Fruit fly (Drosophila melanogaster) whole organism, embryonic: ENCODE data around the gene par-6.

Experiments
- Antp ChIP-seq: fragments of 200-800 bp; sonication (Bioruptor generic); optimal IDR thresholded peaks from 3 replicates; lab custom pipeline; 2016; ENCODE audit warnings: missing biosample characterization, missing genetic modification characterization
- Asciz ChIP-seq: fragments of 200-800 bp; sonication (Bioruptor generic); optimal IDR thresholded peaks from 2 replicates; lab custom pipeline; 2017; ENCODE audit warnings: missing biosample characterization, mild to moderate bottlenecking, missing genetic modification characterization, missing genetic modification reagents
- B-H1 ChIP-seq: fragments of 200-800 bp; sonication (Bioruptor generic); IDR thresholded peaks from 3 replicates; pipeline ENCODE4 v1.3.6; 2022; ENCODE audit warnings: missing biosample characterization, missing genetic modification characterization
- Blimp-1 ChIP-seq: fragments of 200-800 bp; sonication (Bioruptor generic); optimal IDR thresholded peaks from 3 replicates; lab custom pipeline; 2018; ENCODE audit warnings: missing biosample characterization, missing genetic modification characterization, mild to moderate bottlenecking, moderate library complexity, missing genetic modification reagents
- C15 ChIP-seq: fragments of 200-800 bp; sonication (Bioruptor generic); IDR thresholded peaks from 3 replicates; pipeline ENCODE4 v1.3.6; 2022; ENCODE audit warnings: missing biosample characterization, missing genetic modification characterization
- CG10209 ChIP-seq: fragments of 200-800 bp; sonication (Bioruptor generic); optimal IDR thresholded peaks from 3 replicates; lab custom pipeline; 2017; ENCODE audit warnings: missing biosample characterization, mild to moderate bottlenecking, missing genetic modification characterization, missing genetic modification reagents
- CG10543 ChIP-seq: fragments of 200-800 bp; sonication (Bioruptor generic); optimal IDR thresholded peaks from 3 replicates; lab custom pipeline; 2017; ENCODE audit warnings: missing biosample characterization, mild to moderate bottlenecking, missing genetic modification characterization, moderate library complexity
- CG11456 ChIP-seq: fragments of 200-800 bp; sonication (Bioruptor generic); IDR thresholded peaks from 3 replicates; pipeline ENCODE4 v1.3.6; 2022; ENCODE audit warnings: missing biosample characterization, missing genetic modification characterization
- CG11504 ChIP-seq: fragments of 200-800 bp; sonication (Bioruptor generic); optimal IDR thresholded peaks from 3 replicates; lab custom pipeline; 2019; ENCODE audit warnings: missing biosample characterization, mild to moderate bottlenecking, missing genetic modification characterization, moderate library complexity
- CG11723 ChIP-seq: fragments of 200-800 bp; sonication (Bioruptor generic); optimal IDR thresholded peaks from 2 replicates; lab custom pipeline; 2017; ENCODE audit warnings: missing biosample characterization, mild to moderate bottlenecking, missing genetic modification characterization
- CG12104 ChIP-seq: fragments of 200-800 bp; sonication (Bioruptor generic); optimal IDR thresholded peaks from 3 replicates; lab custom pipeline; 2016; ENCODE audit warnings: missing biosample characterization, missing genetic modification characterization
- CG13123 ChIP-seq: fragments of 200-800 bp; sonication (Bioruptor generic); optimal IDR thresholded peaks from 2 replicates; lab custom pipeline; 2016; ENCODE audit warnings: missing biosample characterization, missing genetic modification characterization
- CG14014 ChIP-seq: fragments of 200-800 bp; sonication (Bioruptor generic); IDR thresholded peaks from 2 replicates; pipeline ENCODE4 v1.3.6; 2022; ENCODE audit warnings: missing biosample characterization, missing genetic modification characterization
- CG14860 ChIP-seq: fragments of 200-800 bp; sonication (Bioruptor generic); IDR thresholded peaks from 3 replicates; pipeline ENCODE4 v1.3.6; 2022; ENCODE audit warnings: missing biosample characterization, missing genetic modification characterization; ENCODE audit not compliant: partially characterized antibody
- CG17829 ChIP-seq: fragments of 200-800 bp; optimal IDR thresholded peaks from 2 replicates; lab custom pipeline; 2019; ENCODE audit warnings: missing biosample characterization, mild to moderate bottlenecking, missing genetic modification characterization, moderate library complexity
- CG2875 ChIP-seq: fragments of 200-800 bp; sonication (Bioruptor generic); optimal IDR thresholded peaks from 2 replicates; lab custom pipeline; 2017; ENCODE audit warnings: missing biosample characterization, mild to moderate bottlenecking, missing genetic modification characterization, missing genetic modification reagents
- CG30020 ChIP-seq: fragments of 200-800 bp; optimal IDR thresholded peaks from 2 replicates; lab custom pipeline; 2019; ENCODE audit warnings: missing biosample characterization, mild to moderate bottlenecking, missing genetic modification characterization, moderate library complexity
- CG31224 ChIP-seq: fragments of 200-800 bp; sonication (Bioruptor generic); IDR thresholded peaks from 2 replicates; pipeline ENCODE4 v1.3.6; 2022; ENCODE audit warnings: missing biosample characterization, missing genetic modification characterization
- CG34224 ChIP-seq: fragments of 200-800 bp; sonication (Bioruptor generic); IDR thresholded peaks from 3 replicates; pipeline ENCODE4 v1.3.6; 2022; ENCODE audit warnings: missing biosample characterization, missing genetic modification characterization; ENCODE audit not compliant: partially characterized antibody
- CG4730 ChIP-seq: fragments of 200-800 bp; sonication (Bioruptor generic); IDR thresholded peaks from 2 replicates; pipeline ENCODE4 v1.3.6; 2022; ENCODE audit warnings: missing biosample characterization, missing genetic modification characterization
- CG6654 ChIP-seq: fragments of 200-800 bp; sonication (Bioruptor generic); optimal IDR thresholded peaks from 2 replicates; lab custom pipeline; 2017; ENCODE audit warnings: missing biosample characterization, mild to moderate bottlenecking, missing genetic modification characterization
- CG6791 ChIP-seq: fragments of 200-800 bp; sonication (Bioruptor generic); IDR thresholded peaks from 3 replicates; pipeline ENCODE4 v1.3.6; 2022; ENCODE audit warnings: missing biosample characterization, missing genetic modification characterization; ENCODE audit not compliant: partially characterized antibody
- CG7839 ChIP-seq: fragments of 200-800 bp; sonication (Bioruptor generic); optimal IDR thresholded peaks from 3 replicates; lab custom pipeline; 2018; ENCODE audit warnings: missing biosample characterization, mild to moderate bottlenecking, missing genetic modification characterization, moderate library complexity
- CG7963 ChIP-seq: fragments of 200-800 bp; sonication (Bioruptor generic); IDR thresholded peaks from 3 replicates; pipeline ENCODE4 v1.3.6; 2022; ENCODE audit warnings: missing biosample characterization, missing genetic modification characterization; ENCODE audit not compliant: partially characterized antibody
- ERR ChIP-seq: fragments of 200-800 bp; sonication (Bioruptor generic); optimal IDR thresholded peaks from 2 replicates; lab custom pipeline; 2016; ENCODE audit warnings: missing biosample characterization, missing genetic modification characterization
- Ets65A ChIP-seq: fragments of 200-800 bp; sonication (Bioruptor generic); peaks from one replicate; lab custom pipeline; 2016; ENCODE audit warnings: missing biosample characterization, missing genetic modification characterization
- Ets97D ChIP-seq: fragments of 200-800 bp; sonication (Bioruptor generic); optimal IDR thresholded peaks from 3 replicates; lab custom pipeline; 2016; ENCODE audit warnings: missing biosample characterization, missing genetic modification characterization
- GATAe ChIP-seq: fragments of 200-800 bp; sonication (Bioruptor generic); conservative IDR thresholded peaks from 2 replicates; pipeline ENCODE4 v1.3.6; 2022; ENCODE audit warnings: missing biosample characterization, missing genetic modification characterization
- Hey ChIP-seq: fragments of 200-800 bp; sonication (Bioruptor generic); optimal IDR thresholded peaks from 3 replicates; lab custom pipeline; 2018; ENCODE audit warnings: missing biosample characterization, mild to moderate bottlenecking, missing genetic modification characterization
- Hmx ChIP-seq: fragments of 200-800 bp; sonication (Bioruptor generic); optimal IDR thresholded peaks from 2 replicates; lab custom pipeline; 2016; ENCODE audit warnings: missing biosample characterization, missing genetic modification characterization
- Hr78 ChIP-seq, 2 experiments: fragments of 200-800 bp in 1 of 2; fragments of >200 bp in 1 of 2; sonication (Bioruptor generic) in 1 of 2; optimal IDR thresholded peaks; 2 replicates each; lab custom pipeline; 2017 to 2019; ENCODE audit warnings: missing biosample characterization in 2 of 2, missing genetic modification characterization in 2 of 2, mild to moderate bottlenecking in 1 of 2, moderate library complexity in 1 of 2
- Med ChIP-seq: fragments of 200-800 bp; sonication (Bioruptor generic); peaks from one replicate; lab custom pipeline; 2016; ENCODE audit warnings: missing biosample characterization, missing genetic modification characterization, mild to moderate bottlenecking, inconsistent platforms, moderate library complexity
- Sry-δ ChIP-seq: fragments of 200-800 bp; sonication (Bioruptor generic); optimal IDR thresholded peaks from 2 replicates; lab custom pipeline; 2016; ENCODE audit warnings: missing biosample characterization, missing genetic modification characterization
- bsh ChIP-seq, 2 experiments: fragments of 200-800 bp; sonication (Bioruptor generic); optimal IDR thresholded peaks; 2 replicates each; lab custom pipeline; 2017 to 2018; ENCODE audit warnings: mild to moderate bottlenecking in 2 of 2, missing biosample characterization in 2 of 2, missing genetic modification characterization in 2 of 2, moderate library complexity in 1 of 2
- caup ChIP-seq: fragments of 200-800 bp; sonication (Bioruptor generic); optimal IDR thresholded peaks from 3 replicates; lab custom pipeline; 2017; ENCODE audit warnings: missing biosample characterization, mild to moderate bottlenecking, missing genetic modification characterization, moderate library complexity; ENCODE audit not compliant: severe bottlenecking
- cg ChIP-seq: fragments of 200-800 bp; sonication (Bioruptor generic); optimal IDR thresholded peaks from 3 replicates; lab custom pipeline; 2019; ENCODE audit warnings: missing biosample characterization, mild to moderate bottlenecking, missing genetic modification characterization, moderate library complexity
- dm ChIP-seq: fragments of 200-800 bp; sonication (Bioruptor generic); optimal IDR thresholded peaks from 3 replicates; lab custom pipeline; 2016; ENCODE audit warnings: missing biosample characterization, missing genetic modification characterization
- dpn ChIP-seq, 2 experiments: fragments of 200-800 bp; sonication (Bioruptor generic); optimal IDR thresholded peaks; 3 replicates each; lab custom pipeline; 2016; ENCODE audit warnings: missing biosample characterization in 2 of 2, missing genetic modification characterization in 2 of 2
- dysf ChIP-seq: fragments of 200-800 bp; sonication (Bioruptor generic); IDR thresholded peaks from 3 replicates; pipeline ENCODE4 v1.3.6; 2022; ENCODE audit warnings: missing biosample characterization, missing genetic modification characterization
- ftz-f1 ChIP-seq: fragments of 200-800 bp; sonication (Bioruptor generic); optimal IDR thresholded peaks from 2 replicates; lab custom pipeline; 2016; ENCODE audit warnings: missing biosample characterization, missing genetic modification characterization
- her ChIP-seq: fragments of 200-800 bp; sonication (Bioruptor generic); optimal IDR thresholded peaks from 2 replicates; lab custom pipeline; 2016; ENCODE audit warnings: missing biosample characterization, missing genetic modification characterization
- otp ChIP-seq: fragments of 200-800 bp; sonication (Bioruptor generic); IDR thresholded peaks from 3 replicates; pipeline ENCODE4, ENCODE4 v1.3.6; 2022; ENCODE audit warnings: missing biosample characterization, missing genetic modification characterization
- ranshi ChIP-seq: fragments of 200-800 bp; sonication (Bioruptor generic); IDR thresholded peaks from 2 replicates; pipeline ENCODE4 v1.3.6; 2022; ENCODE audit warnings: missing biosample characterization, missing genetic modification characterization
- seq ChIP-seq: fragments of 200-800 bp; sonication (Bioruptor generic); IDR thresholded peaks from 2 replicates; pipeline ENCODE4 v1.3.6; 2022; ENCODE audit warnings: missing biosample characterization, missing genetic modification characterization
- stc ChIP-seq: fragments of 200-800 bp; sonication (Bioruptor generic); IDR thresholded peaks from 2 replicates; pipeline ENCODE4 v1.3.6; 2022; ENCODE audit warnings: missing biosample characterization, missing genetic modification characterization
- vvl ChIP-seq: fragments of 200-800 bp; sonication (Bioruptor generic); IDR thresholded peaks from 2 replicates; pipeline ENCODE4 v1.3.6; 2022; ENCODE audit warnings: missing biosample characterization, missing genetic modification characterization

The par-6 gene

DNA sequence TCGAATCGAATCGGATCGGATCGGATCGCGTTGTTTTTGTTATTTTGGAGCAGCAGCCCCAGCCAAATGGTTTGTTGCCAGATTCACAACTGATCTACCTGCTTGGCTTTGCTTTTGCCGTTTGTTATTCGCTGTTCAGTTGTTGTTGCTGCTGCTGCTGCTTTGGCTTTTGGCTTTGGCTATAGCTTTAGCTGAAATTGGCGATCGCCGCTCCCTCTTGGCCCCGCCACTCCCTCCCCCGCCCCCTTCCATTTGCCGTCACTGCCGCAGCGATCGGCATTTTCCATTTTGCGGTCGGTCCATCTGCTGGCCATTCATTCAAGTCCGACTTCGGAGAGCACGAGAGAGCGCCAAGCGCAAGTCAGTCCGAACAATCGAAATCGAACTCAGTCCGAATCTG, 4.7 kb upstream of the par-6 start, which contains the start of gene chas (continued):
- no peak for TF ChIP-seq CG14860 (GFP tag; lab: Robert Waterston, UW)

DNA sequence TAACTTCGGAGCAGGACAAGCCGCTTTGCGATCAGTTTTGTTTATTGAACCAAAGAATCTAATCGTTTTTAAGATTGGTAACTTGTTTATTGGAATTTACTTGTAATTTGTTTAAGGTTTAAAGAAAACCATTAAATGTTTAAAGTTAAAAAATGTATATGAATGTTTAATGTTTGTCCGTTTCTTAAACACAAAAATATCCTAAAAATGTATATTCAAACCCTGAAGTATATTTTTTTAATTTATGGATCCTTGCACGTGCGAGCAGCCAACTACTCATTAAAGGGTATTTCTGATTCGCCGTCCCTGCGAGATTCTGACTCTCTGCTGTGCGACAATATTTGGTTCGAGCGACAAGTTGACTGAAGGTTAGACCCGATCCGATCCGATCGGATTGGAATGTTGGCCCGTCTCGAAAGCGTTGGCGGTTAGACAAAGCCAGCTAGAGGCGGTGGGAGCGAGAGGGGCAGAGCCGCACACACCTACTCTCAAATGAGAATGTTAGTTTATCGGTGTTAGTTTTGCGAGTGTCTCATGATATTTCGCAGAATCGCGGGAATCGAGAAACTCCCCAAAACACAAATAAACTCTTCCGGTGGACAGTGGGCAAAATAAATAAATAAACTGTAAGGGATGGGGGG, 4.2 kb upstream of the par-6 start:
- peak; percentile 75 for TF ChIP-seq her (GFP tag; lab: Kevin White, UChicago)
- peak; percentile 84 for TF ChIP-seq caup (GFP tag; lab: Kevin White, UChicago)
- TF ChIP-seq GATAe (GFP tag; lab: Robert Waterston, UW) = no peak
- TF ChIP-seq CG11723 (GFP tag; lab: Kevin White, UChicago) = peak; percentile 80
- peak; percentile 72 for TF ChIP-seq CG4730 (GFP tag; lab: Robert Waterston, UW)
- peak; percentile 61 for TF ChIP-seq Hmx (GFP tag; lab: Kevin White, UChicago)
- TF ChIP-seq CG14014 (GFP tag; lab: Robert Waterston, UW) = peak; percentile 83
- peak; percentile 62; the same call in 1 of the 2 replicates for TF ChIP-seq CG31224 (GFP tag; lab: Robert Waterston, UW)
- no peak for TF ChIP-seq CG7963 (GFP tag; lab: Robert Waterston, UW)
- TF ChIP-seq dpn (GFP tag; optimal IDR thresholded peaks at IDR 0.05; lab: Kevin White, UChicago) = peak; percentile 83 to 90
- TF ChIP-seq CG11456 (GFP tag; lab: Robert Waterston, UW) = peak; percentile 79; the same call in 2 of the 3 replicates
- TF ChIP-seq dysf (GFP tag; lab: Robert Waterston, UW) = peak; percentile 87; the same call in 2 of the 3 replicates
- TF ChIP-seq CG13123 = peak; percentile 39
- TF ChIP-seq bsh (GFP tag; optimal IDR thresholded peaks at IDR 0.05; lab: Kevin White, UChicago) = peak; percentile 79 to 82
- TF ChIP-seq vvl = peak; percentile 69; the same call in 1 of the 2 replicates
- TF ChIP-seq CG6654 (GFP tag; lab: Kevin White, UChicago) = peak; percentile 54
- TF ChIP-seq Med = peak; percentile 94
- no peak for TF ChIP-seq CG34224
- TF ChIP-seq C15 (GFP tag; lab: Robert Waterston, UW) = no peak
- peak; percentile 62 for TF ChIP-seq stc
- peak; percentile 65 for TF ChIP-seq Antp (GFP tag; lab: Kevin White, UChicago)
- peak; percentile 79 for TF ChIP-seq ftz-f1 (GFP tag; lab: Kevin White, UChicago)
- TF ChIP-seq CG6791 (GFP tag; lab: Robert Waterston, UW) = no peak
- TF ChIP-seq Hr78 (GFP tag; optimal IDR thresholded peaks at IDR 0.05; lab: Kevin White, UChicago) = peak in 1 of 2 experiments; percentile 70
- TF ChIP-seq CG17829 (tag; lab: Kevin White, UChicago) = peak; percentile 86
- TF ChIP-seq Ets97D = peak; percentile 57
- peak; percentile 67; the same call in 1 of the 2 replicates for TF ChIP-seq ranshi
- TF ChIP-seq seq = peak; percentile 87
- peak; percentile 98 for TF ChIP-seq Ets65A (GFP tag; lab: Kevin White, UChicago)
- peak; percentile 89 for TF ChIP-seq CG12104 (GFP tag; lab: Kevin White, UChicago)
- peak; percentile 86 for TF ChIP-seq CG10543 (GFP tag; lab: Kevin White, UChicago)
- TF ChIP-seq Blimp-1 = peak; percentile 76
- peak; percentile 89 for TF ChIP-seq CG10209 (GFP tag; lab: Kevin White, UChicago)
- peak; percentile 47 for TF ChIP-seq Sry-δ
- TF ChIP-seq otp (GFP tag; lab: Robert Waterston, UW) = 0 out of 3 replicates have a peak, but pooled peaks have one; percentile 6
- peak; percentile 22; the same call in 1 of the 3 replicates for TF ChIP-seq B-H1 (GFP tag; lab: Robert Waterston, UW)
- TF ChIP-seq Asciz (GFP tag; lab: Kevin White, UChicago) = peak; percentile 82
- TF ChIP-seq CG2875 (GFP tag; lab: Kevin White, UChicago) = peak; percentile 69
- peak; percentile 66 for TF ChIP-seq ERR
- peak; percentile 67 for TF ChIP-seq CG30020 (tag; lab: Kevin White, UChicago)
- TF ChIP-seq CG11504 = peak; percentile 91
- peak; percentile 65 for TF ChIP-seq dm (GFP tag; lab: Kevin White, UChicago)
- no peak for TF ChIP-seq Hey
- peak; percentile 29 for TF ChIP-seq cg
- peak; percentile 93 for TF ChIP-seq CG7839 (tag; lab: Kevin White, UChicago)
